Fruit fly (Drosophila melanogaster) whole organism: ENCODE data around the gene CG4970.

Source experiments
- CG8478 ChIP-seq: fragments of >200 bp; optimal IDR thresholded peaks from 2 replicates; lab custom pipeline; 2018; ENCODE audit warnings: inconsistent platforms
- Dll ChIP-seq: fragments of >200 bp; optimal IDR thresholded peaks from 2 replicates; lab custom pipeline; 2017
- EcR ChIP-seq, 2 experiments: fragments of >200 bp; optimal IDR thresholded peaks; 2 replicates each; lab custom pipeline; 2017; ENCODE audit warnings: missing biosample characterization in 2 of 2, missing genetic modification characterization in 2 of 2, missing genetic modification reagents in 2 of 2
- pan ChIP-seq: fragments of >200 bp; optimal IDR thresholded peaks from 2 replicates; lab custom pipeline; 2017
- psq ChIP-seq: fragments of >200 bp; optimal IDR thresholded peaks from 2 replicates; lab custom pipeline; 2017
- usp ChIP-seq: fragments of >200 bp; optimal IDR thresholded peaks from 2 replicates; lab custom pipeline; 2017; ENCODE audit warnings: missing biosample characterization, missing genetic modification characterization, mixed read lengths

dm6 chr2L:11519532-11519931 is 2.3 kb downstream of the CG4970 start, which contains the start of gene CG14929:
- no peak for TF ChIP-seq CG8478 (lab: Kevin White, UChicago)
- no peak for TF ChIP-seq Dll (lab: Kevin White, UChicago)
- no peak for TF ChIP-seq pan (lab: Kevin White, UChicago)
- no peak for TF ChIP-seq psq (lab: Kevin White, UChicago)
- TF ChIP-seq usp (GFP tag; lab: Kevin White, UChicago): no peak
- no peak for TF ChIP-seq EcR (GFP tag; optimal IDR thresholded peaks at IDR 0.05; lab: Kevin White, UChicago)
